Worm (Caenorhabditis elegans) whole organism, L2 larva: ENCODE measurements around the gene hcf-1.

ENCODE experiments used
- C34F6.9 ChIP-seq: fragments of 150-350 bp; optimal IDR thresholded peaks from 2 replicates; lab custom pipeline; 2014; ENCODE audit warnings: missing biosample characterization, missing genetic modification characterization
- F13H6.1 ChIP-seq: sonication (generic microtip); optimal IDR thresholded peaks from 2 replicates; lab custom pipeline; 2016; ENCODE audit warnings: missing genetic modification characterization, missing compliant biosample characterization
- R02D3.7 ChIP-seq: fragments of 150-350 bp; optimal IDR thresholded peaks from 2 replicates; lab custom pipeline; 2014; ENCODE audit warnings: missing biosample characterization, missing genetic modification characterization
- Y55F3AM.14 ChIP-seq: fragments of 200-800 bp; sonication (Bioruptor generic); optimal IDR thresholded peaks from 2 replicates; lab custom pipeline; 2018; ENCODE audit warnings: mild to moderate bottlenecking, missing genetic modification characterization, missing compliant biosample characterization
- ZK546.5 ChIP-seq: sonication (generic microtip); optimal IDR thresholded peaks from 2 replicates; lab custom pipeline; 2017; ENCODE audit warnings: missing biosample characterization, missing genetic modification characterization
- alr-1 ChIP-seq: fragments of 150-350 bp; optimal IDR thresholded peaks from 2 replicates; lab custom pipeline; 2014; ENCODE audit warnings: missing biosample characterization, missing genetic modification characterization
- aly-2 ChIP-seq: fragments of 150-350 bp; optimal IDR thresholded peaks from 2 replicates; lab custom pipeline; 2014; ENCODE audit warnings: missing biosample characterization, missing genetic modification characterization
- ama-1 ChIP-seq: fragments of 150-350 bp; optimal IDR thresholded peaks from 2 replicates; lab custom pipeline; 2018; ENCODE audit warnings: inconsistent platforms
- blmp-1 ChIP-seq: sonication (generic microtip); optimal IDR thresholded peaks from 2 replicates; lab custom pipeline; 2017; ENCODE audit warnings: missing genetic modification characterization, mild to moderate bottlenecking, missing compliant biosample characterization, antibody characterized with exemption, moderate library complexity; ENCODE audit not compliant: insufficient read depth
- ceh-16 ChIP-seq: fragments of 150-350 bp; optimal IDR thresholded peaks from 2 replicates; lab custom pipeline; 2014; ENCODE audit warnings: missing biosample characterization, missing genetic modification characterization
- ceh-82 ChIP-seq: fragments of 150-350 bp; optimal IDR thresholded peaks from 2 replicates; lab custom pipeline; 2014; ENCODE audit warnings: missing biosample characterization, missing genetic modification characterization
- crh-2 ChIP-seq: sonication (generic microtip); optimal IDR thresholded peaks from 2 replicates; lab custom pipeline; 2017; ENCODE audit warnings: missing biosample characterization, missing genetic modification characterization
- dmd-4 ChIP-seq: sonication (generic microtip); optimal IDR thresholded peaks from 2 replicates; lab custom pipeline; 2017; ENCODE audit warnings: missing biosample characterization, missing genetic modification characterization
- egl-27 ChIP-seq: sonication (generic microtip); optimal IDR thresholded peaks from 3 replicates; lab custom pipeline; 2017; ENCODE audit warnings: missing biosample characterization, missing genetic modification reagents, missing genetic modification characterization
- elt-1 ChIP-seq: fragments of 150-350 bp; optimal IDR thresholded peaks from 2 replicates; lab custom pipeline; 2014; ENCODE audit warnings: missing biosample characterization, missing genetic modification characterization
- elt-3 ChIP-seq: sonication (generic microtip); optimal IDR thresholded peaks from 2 replicates; lab custom pipeline; 2017; ENCODE audit warnings: missing biosample characterization, missing genetic modification characterization
- fos-1 ChIP-seq: fragments of 150-350 bp; optimal IDR thresholded peaks from 2 replicates; lab custom pipeline; 2014; ENCODE audit warnings: missing biosample characterization, missing genetic modification characterization
- gmeb-1 ChIP-seq: fragments of 150-350 bp; optimal IDR thresholded peaks from 2 replicates; lab custom pipeline; 2014; ENCODE audit warnings: missing biosample characterization, missing genetic modification characterization
- lin-11 ChIP-seq: fragments of 150-350 bp; sonication (generic microtip); optimal IDR thresholded peaks from 2 replicates; lab custom pipeline; 2014; ENCODE audit warnings: missing biosample characterization, missing genetic modification characterization, inconsistent platforms, mixed read lengths
- lin-13 ChIP-seq: fragments of 150-350 bp; optimal IDR thresholded peaks from 2 replicates; lab custom pipeline; 2014; ENCODE audit warnings: missing biosample characterization, missing genetic modification reagents, missing genetic modification characterization
- lin-39 ChIP-seq: fragments of 150-350 bp; optimal IDR thresholded peaks from 2 replicates; lab custom pipeline; 2014; ENCODE audit warnings: missing biosample characterization, missing genetic modification reagents, missing genetic modification characterization
- lsy-2 ChIP-seq, 2 experiments: fragments of 150-350 bp in 1 of 2; sonication (generic microtip) in 1 of 2; optimal IDR thresholded peaks; 2 replicates each; lab custom pipeline; 2014 to 2017; ENCODE audit warnings: missing biosample characterization in 2 of 2, missing genetic modification characterization in 2 of 2
- mab-5 ChIP-seq: fragments of 150-350 bp; optimal IDR thresholded peaks from 2 replicates; lab custom pipeline; 2014; ENCODE audit warnings: missing biosample characterization, missing genetic modification characterization
- mbf-1 ChIP-seq: sonication (generic microtip); optimal IDR thresholded peaks from 2 replicates; lab custom pipeline; 2017; ENCODE audit warnings: missing biosample characterization, missing genetic modification characterization
- mdl-1 ChIP-seq, 2 experiments: fragments of 150-350 bp in 1 of 2; sonication (generic microtip) in 1 of 2; optimal IDR thresholded peaks; 2 replicates each; lab custom pipeline; 2017; ENCODE audit warnings: missing biosample characterization in 2 of 2, missing genetic modification characterization in 2 of 2
- nhr-10 ChIP-seq: sonication (generic microtip); optimal IDR thresholded peaks from 2 replicates; lab custom pipeline; 2017; ENCODE audit warnings: missing biosample characterization, missing genetic modification characterization
- nhr-11 ChIP-seq: fragments of 150-350 bp; optimal IDR thresholded peaks from 2 replicates; lab custom pipeline; 2014; ENCODE audit warnings: missing biosample characterization, missing genetic modification characterization
- nhr-12 ChIP-seq: fragments of 150-350 bp; optimal IDR thresholded peaks from 2 replicates; lab custom pipeline; 2014; ENCODE audit warnings: missing biosample characterization, missing genetic modification characterization
- nhr-129 ChIP-seq: fragments of 150-350 bp; optimal IDR thresholded peaks from 2 replicates; lab custom pipeline; 2014; ENCODE audit warnings: missing biosample characterization, missing genetic modification characterization
- nhr-21 ChIP-seq: fragments of 150-350 bp; optimal IDR thresholded peaks from 2 replicates; lab custom pipeline; 2014; ENCODE audit warnings: missing biosample characterization, missing genetic modification characterization
- nhr-23 ChIP-seq: fragments of 150-350 bp; optimal IDR thresholded peaks from 2 replicates; lab custom pipeline; 2014; ENCODE audit warnings: missing biosample characterization, missing genetic modification reagents, missing genetic modification characterization
- nhr-237 ChIP-seq: fragments of 150-350 bp; optimal IDR thresholded peaks from 2 replicates; lab custom pipeline; 2014; ENCODE audit warnings: missing biosample characterization, missing genetic modification characterization
- nhr-25 ChIP-seq: fragments of 150-350 bp; sonication (generic microtip); optimal IDR thresholded peaks from 3 replicates; lab custom pipeline; 2014; ENCODE audit warnings: missing biosample characterization, missing genetic modification characterization
- nhr-6 ChIP-seq: fragments of 150-350 bp; optimal IDR thresholded peaks from 2 replicates; lab custom pipeline; 2014; ENCODE audit warnings: missing biosample characterization, missing genetic modification characterization
- nhr-77 ChIP-seq: fragments of 150-350 bp; optimal IDR thresholded peaks from 2 replicates; lab custom pipeline; 2014; ENCODE audit warnings: missing biosample characterization, missing genetic modification characterization
- peb-1 ChIP-seq: fragments of 150-350 bp; optimal IDR thresholded peaks from 2 replicates; lab custom pipeline; 2014; ENCODE audit warnings: missing biosample characterization, missing genetic modification characterization
- sem-4 ChIP-seq: fragments of 150-350 bp; optimal IDR thresholded peaks from 2 replicates; lab custom pipeline; 2014; ENCODE audit warnings: missing biosample characterization, missing genetic modification reagents, missing genetic modification characterization
- skn-1 ChIP-seq: sonication (generic microtip); optimal IDR thresholded peaks from 2 replicates; lab custom pipeline; 2017; ENCODE audit warnings: missing biosample characterization, missing genetic modification characterization
- sma-3 ChIP-seq: sonication (generic microtip); optimal IDR thresholded peaks from 2 replicates; lab custom pipeline; 2016; ENCODE audit warnings: missing genetic modification reagents, missing genetic modification characterization, missing compliant biosample characterization
- sma-9 ChIP-seq, 2 experiments: fragments of 150-350 bp in 1 of 2; sonication (generic microtip) in 1 of 2; optimal IDR thresholded peaks; 2 replicates each; lab custom pipeline; 2014 to 2016; ENCODE audit warnings: missing genetic modification characterization in 2 of 2, mild to moderate bottlenecking in 1 of 2, missing biosample characterization in 1 of 2, missing compliant biosample characterization in 1 of 2, missing genetic modification reagents in 1 of 2, moderate library complexity in 1 of 2
- snpc-4 ChIP-seq: fragments of 150-350 bp; optimal IDR thresholded peaks from 2 replicates; lab custom pipeline; 2014; ENCODE audit warnings: missing biosample characterization, missing genetic modification characterization
- unc-39 ChIP-seq: fragments of 150-350 bp; optimal IDR thresholded peaks from 2 replicates; lab custom pipeline; 2014; ENCODE audit warnings: missing biosample characterization, missing genetic modification characterization
- unc-55 ChIP-seq: fragments of 150-350 bp; sonication (generic microtip); optimal IDR thresholded peaks from 3 replicates; lab custom pipeline; 2014; ENCODE audit warnings: missing biosample characterization, missing genetic modification reagents, missing genetic modification characterization
- unc-62 ChIP-seq: fragments of 150-350 bp; optimal IDR thresholded peaks from 2 replicates; lab custom pipeline; 2014; ENCODE audit warnings: missing biosample characterization, missing genetic modification reagents, missing genetic modification characterization
- zag-1 ChIP-seq: fragments of 150-350 bp; optimal IDR thresholded peaks from 2 replicates; lab custom pipeline; 2014; ENCODE audit warnings: missing biosample characterization, missing genetic modification characterization
- ztf-1 ChIP-seq: fragments of 200-800 bp; sonication (Bioruptor generic); conservative IDR thresholded peaks from 2 replicates; pipeline ENCODE4 v1.3.6; 2022; ENCODE audit warnings: missing genetic modification characterization, missing compliant biosample characterization
- ztf-11 ChIP-seq: sonication (generic microtip); optimal IDR thresholded peaks from 2 replicates; lab custom pipeline; 2017; ENCODE audit warnings: missing biosample characterization, missing genetic modification characterization
- ztf-4 ChIP-seq: fragments of 150-350 bp; optimal IDR thresholded peaks from 2 replicates; lab custom pipeline; 2014; ENCODE audit warnings: missing biosample characterization, missing genetic modification characterization

The hcf-1 gene

ce11 chrIV:7817852-7818251 is 43.8 kb upstream of the hcf-1 start, which contains the start of gene ric-3 (continued):
- TF ChIP-seq aly-2 (tag; lab: Kevin White, UChicago) (no peak), Y55F3AM.14 (GFP tag; lab: Kevin White, UChicago) (no peak), lin-11 (tag; lab: Kevin White, UChicago) (peak; percentile 54)

ce11 chrIV:7816402-7817102 is 42.5 kb upstream of the hcf-1 start:
- TF ChIP-seq egl-27 (tag; lab: Kevin White, UChicago) (no peak), crh-2 (tag; lab: Kevin White, UChicago) (peak; percentile 20), R02D3.7 (no peak), mdl-1 (tag; optimal IDR thresholded peaks at IDR 0.05; lab: Kevin White, UChicago) (no peak), unc-55 (GFP tag; lab: Kevin White, UChicago) (peak; percentile 41), zag-1 (no peak), nhr-23 (tag; lab: Kevin White, UChicago) (no peak), lin-39 (tag; lab: Kevin White, UChicago) (no peak), sem-4 (tag; lab: Kevin White, UChicago) (no peak), lin-11 (tag; lab: Kevin White, UChicago) (no peak), nhr-129 (peak; percentile 43), aly-2 (tag; lab: Kevin White, UChicago) (no peak), F13H6.1 (no peak), ceh-16 (tag; lab: Kevin White, UChicago) (no peak), nhr-25 (tag; lab: Kevin White, UChicago) (no peak), Y55F3AM.14 (GFP tag; lab: Kevin White, UChicago) (no peak), lsy-2 (tag; optimal IDR thresholded peaks at IDR 0.05; lab: Kevin White, UChicago) (peak in 1 of 2 experiments; percentile 56), lin-13 (GFP tag; lab: Kevin White, UChicago) (no peak), ZK546.5 (tag; lab: Kevin White, UChicago) (no peak), skn-1 (tag; lab: Kevin White, UChicago) (no peak), elt-3 (no peak), alr-1 (tag; lab: Kevin White, UChicago) (no peak), nhr-21 (tag; lab: Kevin White, UChicago) (no peak), sma-9 (GFP tag; optimal IDR thresholded peaks at IDR 0.05; lab: Kevin White, UChicago) (peak; percentile 16), sma-9 (tag; optimal IDR thresholded peaks at IDR 0.05; lab: Kevin White, UChicago) (no peak), unc-39 (tag; lab: Kevin White, UChicago) (no peak), elt-1 (tag; lab: Kevin White, UChicago) (no peak), dmd-4 (tag; lab: Kevin White, UChicago) (no peak), ceh-82 (tag; lab: Kevin White, UChicago) (no peak), fos-1 (tag; lab: Kevin White, UChicago) (no peak), mbf-1 (no peak), nhr-12 (tag; lab: Kevin White, UChicago) (no peak), C34F6.9 (peak; percentile 13), mab-5 (tag; lab: Kevin White, UChicago) (no peak), ztf-1 (GFP tag; lab: Robert Waterston, UW) (no peak), ztf-11 (no peak), peb-1 (tag; lab: Kevin White, UChicago) (no peak), unc-62 (GFP tag; lab: Kevin White, UChicago) (no peak), nhr-6 (tag; lab: Kevin White, UChicago) (no peak), gmeb-1 (peak; percentile 88), ama-1 (lab: Kevin White, UChicago) (no peak), sma-3 (GFP tag; lab: Kevin White, UChicago) (peak; percentile 57), snpc-4 (tag; lab: Kevin White, UChicago) (no peak), ztf-4 (tag; lab: Kevin White, UChicago) (no peak), nhr-77 (tag; lab: Kevin White, UChicago) (no peak), blmp-1 (tag; lab: Kevin White, UChicago) (no peak), nhr-11 (tag; lab: Kevin White, UChicago) (no peak), nhr-237 (tag; lab: Kevin White, UChicago) (no peak), nhr-10 (tag; lab: Kevin White, UChicago) (no peak)
- TF ChIP-seq, all 48 proteins: peak for 8
